Fruit fly (Drosophila melanogaster) whole organism, embryonic: ENCODE data around the gene Rchy1.

Experiments
- CG1024 ChIP-seq: fragments of 200-800 bp; sonication (Bioruptor generic); IDR thresholded peaks from 2 replicates; pipeline ENCODE4 v1.3.6; 2022; ENCODE audit warnings: missing biosample characterization, missing genetic modification characterization
- CG10543 ChIP-seq: fragments of 200-800 bp; sonication (Bioruptor generic); optimal IDR thresholded peaks from 3 replicates; lab custom pipeline; 2017; ENCODE audit warnings: missing biosample characterization, mild to moderate bottlenecking, missing genetic modification characterization, moderate library complexity
- CG11456 ChIP-seq: fragments of 200-800 bp; sonication (Bioruptor generic); IDR thresholded peaks from 3 replicates; pipeline ENCODE4 v1.3.6; 2022; ENCODE audit warnings: missing biosample characterization, missing genetic modification characterization
- CG12236 ChIP-seq: fragments of 200-800 bp; sonication (Bioruptor generic); optimal IDR thresholded peaks from 2 replicates; lab custom pipeline; 2016; ENCODE audit warnings: missing biosample characterization, missing genetic modification characterization
- CG15601 ChIP-seq: fragments of 200-800 bp; sonication (Bioruptor generic); optimal IDR thresholded peaks from 3 replicates; lab custom pipeline; 2019; ENCODE audit warnings: missing biosample characterization, mild to moderate bottlenecking, missing genetic modification characterization, moderate library complexity
- CG18011 ChIP-seq: fragments of 200-800 bp; sonication (Bioruptor generic); optimal IDR thresholded peaks from 2 replicates; lab custom pipeline; 2017; ENCODE audit warnings: missing biosample characterization, missing genetic modification characterization, mild to moderate bottlenecking, moderate library complexity, missing genotype
- CG1832 ChIP-seq: fragments of 200-800 bp; sonication (Bioruptor generic); optimal IDR thresholded peaks from 2 replicates; lab custom pipeline; 2017; ENCODE audit warnings: missing biosample characterization, mild to moderate bottlenecking, missing genetic modification characterization, inconsistent platforms
- CG18476 ChIP-seq: fragments of 200-800 bp; sonication (Bioruptor generic); optimal IDR thresholded peaks from 2 replicates; lab custom pipeline; 2016; ENCODE audit warnings: missing biosample characterization, mild to moderate bottlenecking, missing genetic modification characterization
- CG2199 ChIP-seq: fragments of 200-800 bp; sonication (Bioruptor generic); IDR thresholded peaks from 3 replicates; pipeline ENCODE4 v1.3.6; 2022; ENCODE audit warnings: missing biosample characterization, missing genetic modification characterization
- CG2678 ChIP-seq: fragments of 200-800 bp; sonication (Bioruptor generic); optimal IDR thresholded peaks from 3 replicates; lab custom pipeline; 2019; ENCODE audit warnings: missing biosample characterization, mild to moderate bottlenecking, missing genetic modification characterization, moderate library complexity
- CG32532 ChIP-seq: fragments of 200-800 bp; sonication (Bioruptor generic); IDR thresholded peaks from 2 replicates; pipeline ENCODE4 v1.3.6; 2022; ENCODE audit warnings: missing biosample characterization, missing genetic modification characterization
- CG3281 ChIP-seq: fragments of 200-800 bp; sonication (Bioruptor generic); optimal IDR thresholded peaks from 3 replicates; lab custom pipeline; 2017; ENCODE audit warnings: missing biosample characterization, mild to moderate bottlenecking, missing genetic modification characterization
- CG4424 ChIP-seq: fragments of 200-800 bp; sonication (Bioruptor generic); optimal IDR thresholded peaks from 3 replicates; lab custom pipeline; 2016; ENCODE audit warnings: missing biosample characterization, missing genetic modification characterization
- CG4730 ChIP-seq: fragments of 200-800 bp; sonication (Bioruptor generic); IDR thresholded peaks from 2 replicates; pipeline ENCODE4 v1.3.6; 2022; ENCODE audit warnings: missing biosample characterization, missing genetic modification characterization
- CG8290 ChIP-seq, 3 experiments: fragments of 200-800 bp; sonication (Bioruptor generic); optimal IDR thresholded peaks; 2 replicates each; lab custom pipeline; 2016 to 2019; ENCODE audit warnings: missing biosample characterization in 3 of 3, missing genetic modification characterization in 3 of 3, mild to moderate bottlenecking in 2 of 3, moderate library complexity in 1 of 3
- Dad ChIP-seq: fragments of 200-800 bp; sonication (Bioruptor generic); optimal IDR thresholded peaks from 3 replicates; lab custom pipeline; 2016; ENCODE audit warnings: missing biosample characterization, missing genetic modification characterization
- Elba2 ChIP-seq: fragments of 200-800 bp; sonication (Bioruptor generic); optimal IDR thresholded peaks from 3 replicates; lab custom pipeline; 2016; ENCODE audit warnings: missing biosample characterization, missing genetic modification characterization
- Fer3 ChIP-seq: fragments of 200-800 bp; sonication (Bioruptor generic); optimal IDR thresholded peaks from 2 replicates; lab custom pipeline; 2018; ENCODE audit warnings: missing biosample characterization, mild to moderate bottlenecking, missing genetic modification characterization, moderate library complexity
- GATAe ChIP-seq: fragments of 200-800 bp; sonication (Bioruptor generic); conservative IDR thresholded peaks from 2 replicates; pipeline ENCODE4 v1.3.6; 2022; ENCODE audit warnings: missing biosample characterization, missing genetic modification characterization
- Hey ChIP-seq: fragments of 200-800 bp; sonication (Bioruptor generic); optimal IDR thresholded peaks from 3 replicates; lab custom pipeline; 2018; ENCODE audit warnings: missing biosample characterization, mild to moderate bottlenecking, missing genetic modification characterization
- Hmx ChIP-seq: fragments of 200-800 bp; sonication (Bioruptor generic); optimal IDR thresholded peaks from 2 replicates; lab custom pipeline; 2016; ENCODE audit warnings: missing biosample characterization, missing genetic modification characterization
- Jarid2 ChIP-seq: fragments of 200-800 bp; sonication (Bioruptor generic); optimal IDR thresholded peaks from 3 replicates; lab custom pipeline; 2017; ENCODE audit warnings: mild to moderate bottlenecking, missing biosample characterization, missing genetic modification reagents, missing genetic modification characterization
- Nf-YA ChIP-seq: fragments of 200-800 bp; sonication (Bioruptor generic); IDR thresholded peaks from 2 replicates; pipeline ENCODE4 v1.3.6; 2022; ENCODE audit warnings: missing biosample characterization, missing genetic modification characterization
- Opbp ChIP-seq: fragments of 200-800 bp; sonication (Bioruptor generic); IDR thresholded peaks from 3 replicates; pipeline ENCODE4 v1.3.6; 2022; ENCODE audit warnings: missing biosample characterization, missing genetic modification characterization; ENCODE audit not compliant: partially characterized antibody
- Rfx ChIP-seq: fragments of 200-800 bp; sonication (Bioruptor generic); IDR thresholded peaks from 2 replicates; pipeline ENCODE4 v1.3.6; 2022; ENCODE audit warnings: missing biosample characterization, missing genetic modification characterization
- Spps ChIP-seq: fragments of 200-800 bp; sonication (Bioruptor generic); optimal IDR thresholded peaks from 2 replicates; lab custom pipeline; 2018; ENCODE audit warnings: missing biosample characterization, mild to moderate bottlenecking, missing genetic modification characterization
- Stat92E ChIP-seq, 3 experiments: fragments of >200 bp in 2 of 3; fragments of 200-800 bp in 1 of 3; sonication (Bioruptor generic) in 1 of 3; optimal IDR thresholded peaks; 2 replicates each; lab custom pipeline; 2017 to 2019; ENCODE audit warnings: missing biosample characterization in 3 of 3, missing genetic modification characterization in 3 of 3, mild to moderate bottlenecking in 1 of 3, moderate library complexity in 1 of 3
- Trl ChIP-seq, 3 experiments: fragments of >200 bp in 2 of 3; fragments of 200-800 bp in 1 of 3; sonication (Bioruptor generic) in 1 of 3; optimal IDR thresholded peaks; 2 replicates in 1 of 3; 3 replicates in 2 of 3; lab custom pipeline; 2016 to 2017; ENCODE audit warnings: missing biosample characterization in 1 of 3, missing genetic modification characterization in 1 of 3
- bbx ChIP-seq: fragments of 200-800 bp; sonication (Bioruptor generic); IDR thresholded peaks from 2 replicates; pipeline ENCODE4 v1.3.6; 2022; ENCODE audit warnings: missing biosample characterization, missing genetic modification characterization; ENCODE audit not compliant: partially characterized antibody
- croc ChIP-seq: fragments of 200-800 bp; sonication (Bioruptor generic); conservative IDR thresholded peaks from 3 replicates; pipeline ENCODE4 v1.3.6; 2022; ENCODE audit warnings: missing biosample characterization, missing genetic modification characterization
- crp ChIP-seq, 2 experiments: fragments of 200-800 bp; sonication (Bioruptor generic); optimal IDR thresholded peaks; 2 replicates in 1 of 2; 3 replicates in 1 of 2; lab custom pipeline; 2017; ENCODE audit warnings: missing biosample characterization in 2 of 2, missing genetic modification characterization in 2 of 2, mild to moderate bottlenecking in 1 of 2, moderate library complexity in 1 of 2
- fd96Cb ChIP-seq: fragments of 200-800 bp; sonication (Bioruptor generic); optimal IDR thresholded peaks from 2 replicates; lab custom pipeline; 2018; ENCODE audit warnings: missing biosample characterization, mild to moderate bottlenecking, missing genetic modification characterization, moderate library complexity
- gfzf ChIP-seq: fragments of 200-800 bp; sonication (Bioruptor generic); optimal IDR thresholded peaks from 2 replicates; lab custom pipeline; 2016; ENCODE audit warnings: missing biosample characterization, mild to moderate bottlenecking, missing genetic modification characterization, moderate library complexity
- h ChIP-seq: fragments of >200 bp; optimal IDR thresholded peaks from 2 replicates; lab custom pipeline; 2017
- ind ChIP-seq: fragments of 200-800 bp; sonication (Bioruptor generic); optimal IDR thresholded peaks from 3 replicates; lab custom pipeline; 2016; ENCODE audit warnings: missing biosample characterization, missing genetic modification characterization
- kni ChIP-seq: fragments of 200-800 bp; sonication (Bioruptor generic); optimal IDR thresholded peaks from 3 replicates; lab custom pipeline; 2017; ENCODE audit warnings: mild to moderate bottlenecking, missing biosample characterization, missing genetic modification reagents, missing genetic modification characterization
- nerfin-1 ChIP-seq: fragments of 200-800 bp; sonication (Bioruptor generic); optimal IDR thresholded peaks from 3 replicates; lab custom pipeline; 2019; ENCODE audit warnings: missing biosample characterization, mild to moderate bottlenecking, missing genetic modification characterization, moderate library complexity
- nom ChIP-seq: fragments of 200-800 bp; sonication (Bioruptor generic); optimal IDR thresholded peaks from 2 replicates; lab custom pipeline; 2017; ENCODE audit warnings: missing biosample characterization, missing genetic modification characterization, mild to moderate bottlenecking, moderate library complexity, missing genetic modification reagents
- oc ChIP-seq: fragments of 200-800 bp; sonication (Bioruptor generic); optimal IDR thresholded peaks from 2 replicates; lab custom pipeline; 2018; ENCODE audit warnings: missing biosample characterization, mild to moderate bottlenecking, missing genetic modification characterization, moderate library complexity
- row ChIP-seq: fragments of 200-800 bp; sonication (Bioruptor generic); IDR thresholded peaks from 3 replicates; pipeline ENCODE4 v1.3.6; 2022; ENCODE audit warnings: missing biosample characterization, missing genetic modification characterization
- run ChIP-seq: fragments of 200-800 bp; sonication (Bioruptor generic); optimal IDR thresholded peaks from 3 replicates; lab custom pipeline; 2018; ENCODE audit warnings: missing biosample characterization, mild to moderate bottlenecking, missing genetic modification characterization
- sd ChIP-seq: fragments of 200-800 bp; sonication (Bioruptor generic); optimal IDR thresholded peaks from 3 replicates; lab custom pipeline; 2018; ENCODE audit warnings: missing biosample characterization, mild to moderate bottlenecking, missing genetic modification characterization, moderate library complexity
- sob ChIP-seq: fragments of 200-800 bp; sonication (Bioruptor generic); IDR thresholded peaks from 2 replicates; pipeline ENCODE4 v1.3.6; 2022; ENCODE audit warnings: missing biosample characterization, missing genetic modification characterization
- sr ChIP-seq: fragments of 200-800 bp; sonication (Bioruptor generic); IDR thresholded peaks from 3 replicates; pipeline ENCODE4 v1.3.6; 2022; ENCODE audit warnings: missing biosample characterization, missing genetic modification characterization
- ssp ChIP-seq: fragments of 200-800 bp; sonication (Bioruptor generic); IDR thresholded peaks from 2 replicates; pipeline ENCODE4 v1.3.6; 2022; ENCODE audit warnings: missing biosample characterization, missing genetic modification characterization
- stwl ChIP-seq: fragments of 200-800 bp; sonication (Bioruptor generic); optimal IDR thresholded peaks from 3 replicates; lab custom pipeline; 2018; ENCODE audit warnings: missing biosample characterization, mild to moderate bottlenecking, missing genetic modification characterization, moderate library complexity

Rchy1 gene

DNA sequence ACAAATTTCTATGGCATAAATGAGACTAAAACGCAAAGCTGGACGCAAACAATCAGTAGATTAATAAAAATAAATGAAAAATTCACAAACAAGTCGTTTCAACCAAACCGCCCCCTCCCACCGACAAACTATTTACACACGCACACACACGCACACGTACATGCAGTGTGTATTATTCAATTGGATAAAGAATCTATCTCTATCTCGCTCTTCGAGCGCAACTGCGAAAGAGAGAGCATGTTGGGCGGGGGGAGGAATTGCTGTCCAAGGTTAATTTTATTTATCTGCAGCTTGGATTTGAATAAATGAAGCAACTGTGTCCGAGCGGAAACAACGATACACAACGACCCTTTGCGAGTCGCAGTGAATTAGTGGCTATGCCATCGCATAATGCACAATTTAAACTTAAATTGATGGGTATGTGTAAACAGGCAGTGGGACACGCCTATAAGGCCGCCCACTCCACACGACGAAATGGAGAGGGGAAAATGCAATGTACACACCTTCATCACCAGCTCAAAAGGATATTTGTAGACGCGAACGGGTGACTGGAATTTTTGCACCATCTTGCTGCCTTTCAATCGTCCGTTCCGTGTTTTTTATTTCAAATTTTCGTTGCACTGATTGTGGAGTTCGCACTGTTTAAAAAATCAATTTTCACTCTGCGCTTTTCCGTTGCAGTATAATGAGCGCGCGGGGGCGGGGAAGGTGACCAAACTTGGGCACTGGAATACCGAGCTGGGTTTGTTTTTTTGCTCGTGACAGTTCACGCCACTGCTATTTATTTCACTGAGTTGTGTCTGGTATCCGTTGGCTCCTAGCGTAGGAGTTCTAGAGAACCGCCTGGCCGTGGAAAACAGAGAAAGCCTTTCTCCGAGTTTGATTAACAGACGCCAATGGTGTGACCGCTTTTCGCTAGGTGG, 10.2 kb downstream of the Rchy1 start, which contains the start of gene retm (continued):
- TF ChIP-seq CG32532 (GFP tag; lab: Robert Waterston, UW) (peak; percentile 25; the same call in 1 of the 2 replicates), CG18011 (GFP tag; lab: Kevin White, UChicago) (no peak), run (no peak), CG2199 (0 out of 3 replicates have a peak, but pooled peaks have one; percentile 19), ind (no peak), ssp (GFP tag; lab: Robert Waterston, UW) (peak; percentile 91), CG8290 (GFP tag; optimal IDR thresholded peaks at IDR 0.05; lab: Kevin White, UChicago) (no peak), CG8290 (tag; optimal IDR thresholded peaks at IDR 0.05; lab: Kevin White, UChicago) (peak in 1 of 2 experiments; percentile 33), sob (GFP tag; lab: Robert Waterston, UW) (peak; percentile 30; the same call in 1 of the 2 replicates), stwl (tag; lab: Kevin White, UChicago) (no peak), Jarid2 (GFP tag; lab: Kevin White, UChicago) (peak; percentile 39), CG1832 (GFP tag; lab: Kevin White, UChicago) (peak; percentile 79), sd (tag; lab: Kevin White, UChicago) (peak; percentile 71), CG1024 (GFP tag; lab: Robert Waterston, UW) (0 out of 2 replicates have a peak, but pooled peaks have one; percentile 23), croc (no peak), CG4730 (GFP tag; lab: Robert Waterston, UW) (no peak), Hey (tag; lab: Kevin White, UChicago) (no peak), CG4424 (no peak), CG3281 (GFP tag; lab: Kevin White, UChicago) (peak; percentile 3), Spps (tag; lab: Kevin White, UChicago) (no peak), GATAe (GFP tag; lab: Robert Waterston, UW) (no peak), Fer3 (tag; lab: Kevin White, UChicago) (no peak), nerfin-1 (tag; lab: Kevin White, UChicago) (peak; percentile 48), sr (GFP tag; lab: Robert Waterston, UW) (no peak), Rfx (GFP tag; lab: Robert Waterston, UW) (peak; percentile 23; the same call in 1 of the 2 replicates), crp (GFP tag; optimal IDR thresholded peaks at IDR 0.05; lab: Kevin White, UChicago) (no peak), Hmx (GFP tag; lab: Kevin White, UChicago) (no peak), Nf-YA (GFP tag; lab: Robert Waterston, UW) (no peak), gfzf (GFP tag; lab: Kevin White, UChicago) (no peak), bbx (GFP tag; lab: Robert Waterston, UW) (peak; percentile 39; the same call in 1 of the 2 replicates), Elba2 (GFP tag; lab: Kevin White, UChicago) (peak; percentile 27), h (lab: Kevin White, UChicago) (no peak), Stat92E (GFP tag; optimal IDR thresholded peaks at IDR 0.05; lab: Kevin White, UChicago) (no peak), CG2678 (tag; lab: Kevin White, UChicago) (peak; percentile 19), nom (GFP tag; lab: Kevin White, UChicago) (peak; percentile 54), Dad (GFP tag; lab: Kevin White, UChicago) (no peak), Trl (optimal IDR thresholded peaks at IDR 0.05; lab: Kevin White, UChicago) (peak in 1 of 2 experiments; percentile 12), Trl (GFP tag; optimal IDR thresholded peaks at IDR 0.05; lab: Kevin White, UChicago) (no peak), CG15601 (tag; lab: Kevin White, UChicago) (peak; percentile 91), oc (peak; percentile 37), CG11456 (no peak), CG18476 (GFP tag; lab: Kevin White, UChicago) (no peak), Opbp (peak; percentile 28; the same call in 1 of the 3 replicates), row (no peak), kni (GFP tag; lab: Kevin White, UChicago) (peak; percentile 28), CG10543 (GFP tag; lab: Kevin White, UChicago) (peak; percentile 53), fd96Cb (tag; lab: Kevin White, UChicago) (no peak), CG12236 (GFP tag; lab: Kevin White, UChicago) (no peak)
